Worm (Caenorhabditis elegans) whole organism, L3 larva: ENCODE results near the gene eelo-1.

ENCODE experiments used
- ZK546.5 ChIP-seq: sonication (generic microtip); optimal IDR thresholded peaks from 2 replicates; lab custom pipeline; 2017; ENCODE audit warnings: missing biosample characterization, missing genetic modification characterization
- elt-3 ChIP-seq, 3 experiments: fragments of 150-350 bp in 1 of 3; sonication (generic microtip) in 2 of 3; optimal IDR thresholded peaks; 2 replicates in 2 of 3; 4 replicates in 1 of 3; lab custom pipeline; 2014 to 2017; ENCODE audit warnings: missing biosample characterization in 3 of 3, missing genetic modification characterization in 3 of 3
- pha-4 ChIP-seq: fragments of 150-350 bp; optimal IDR thresholded peaks from 2 replicates; lab custom pipeline; 2014; ENCODE audit warnings: missing biosample characterization, missing genetic modification reagents, missing genetic modification characterization
- unc-39 ChIP-seq: sonication (generic microtip); optimal IDR thresholded peaks from 4 replicates; lab custom pipeline; 2017; ENCODE audit warnings: missing biosample characterization, missing genetic modification characterization

DNA sequence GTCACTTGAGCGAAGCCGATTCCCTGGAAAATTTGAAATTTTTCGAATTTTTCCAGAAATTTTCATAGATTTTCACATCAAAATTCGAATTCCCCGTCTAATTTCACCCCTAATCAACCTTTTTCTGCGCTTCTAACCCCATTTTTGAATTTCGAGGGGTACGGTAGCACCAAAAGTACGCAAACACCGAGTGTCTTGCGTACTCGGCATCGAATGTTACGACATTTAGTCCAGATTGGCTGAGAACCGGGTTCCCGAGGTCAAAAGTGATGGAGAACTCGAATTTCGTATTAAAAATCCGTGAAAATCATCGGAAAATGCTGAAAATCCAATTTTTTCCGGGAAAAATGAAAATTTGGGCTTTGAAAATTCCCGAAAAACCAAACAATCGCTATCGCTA, 29.9 kb downstream of the eelo-1 start:
- TF ChIP-seq elt-3 (tag; optimal IDR thresholded peaks at IDR 0.05; lab: Kevin White, UChicago), result no peak
- TF ChIP-seq pha-4 (tag; lab: Kevin White, UChicago), result no peak
- no peak for TF ChIP-seq unc-39 (tag; lab: Kevin White, UChicago)
- no peak for TF ChIP-seq ZK546.5 (tag; lab: Kevin White, UChicago)
